Fruit fly (Drosophila melanogaster) whole organism, embryonic: ENCODE measurements around the gene CG3448.

Source experiments
- Abd-B ChIP-seq: fragments of 200-800 bp; sonication (Bioruptor generic); optimal IDR thresholded peaks from 2 replicates; lab custom pipeline; 2018; ENCODE audit warnings: missing biosample characterization, mild to moderate bottlenecking, missing genetic modification characterization, moderate library complexity
- B-H1 ChIP-seq: fragments of 200-800 bp; sonication (Bioruptor generic); IDR thresholded peaks from 3 replicates; pipeline ENCODE4 v1.3.6; 2022; ENCODE audit warnings: missing biosample characterization, missing genetic modification characterization
- CG11696 ChIP-seq: fragments of 200-800 bp; sonication (Bioruptor generic); IDR thresholded peaks from 2 replicates; pipeline ENCODE4 v1.3.6; 2022; ENCODE audit warnings: missing biosample characterization, missing genetic modification characterization
- CG12219 ChIP-seq: fragments of 200-800 bp; sonication (Bioruptor generic); optimal IDR thresholded peaks from 3 replicates; lab custom pipeline; 2018; ENCODE audit warnings: missing biosample characterization, mild to moderate bottlenecking, missing genetic modification characterization
- CG17829 ChIP-seq: fragments of 200-800 bp; optimal IDR thresholded peaks from 2 replicates; lab custom pipeline; 2019; ENCODE audit warnings: missing biosample characterization, mild to moderate bottlenecking, missing genetic modification characterization, moderate library complexity
- CG2120 ChIP-seq: fragments of 200-800 bp; sonication (Bioruptor generic); optimal IDR thresholded peaks from 3 replicates; lab custom pipeline; 2016; ENCODE audit warnings: missing biosample characterization, missing genetic modification characterization
- CG3163 ChIP-seq: fragments of 200-800 bp; sonication (Bioruptor generic); optimal IDR thresholded peaks from 3 replicates; lab custom pipeline; 2016; ENCODE audit warnings: missing biosample characterization, missing genetic modification characterization
- CG32772 ChIP-seq: fragments of 200-800 bp; sonication (Bioruptor generic); IDR thresholded peaks from 2 replicates; pipeline ENCODE4 v1.3.6; 2022; ENCODE audit warnings: missing biosample characterization, missing genetic modification characterization
- CG3281 ChIP-seq: fragments of 200-800 bp; sonication (Bioruptor generic); optimal IDR thresholded peaks from 3 replicates; lab custom pipeline; 2017; ENCODE audit warnings: missing biosample characterization, mild to moderate bottlenecking, missing genetic modification characterization
- CG33557 ChIP-seq: fragments of 200-800 bp; sonication (Bioruptor generic); optimal IDR thresholded peaks from 2 replicates; lab custom pipeline; 2019; ENCODE audit warnings: missing biosample characterization, mild to moderate bottlenecking, missing genetic modification characterization, moderate library complexity
- CG5953 ChIP-seq: fragments of 200-800 bp; sonication (Bioruptor generic); IDR thresholded peaks from 2 replicates; pipeline ENCODE4 v1.3.6; 2022; ENCODE audit warnings: missing biosample characterization, missing genetic modification characterization
- CG7357 ChIP-seq: fragments of 200-800 bp; sonication (Bioruptor generic); IDR thresholded peaks from 3 replicates; pipeline ENCODE4 v1.3.6; 2022; ENCODE audit warnings: missing biosample characterization, missing genetic modification characterization
- CG7372 ChIP-seq: fragments of 200-800 bp; sonication (Bioruptor generic); IDR thresholded peaks from 2 replicates; pipeline ENCODE4 v1.3.6; 2022; ENCODE audit warnings: missing biosample characterization, missing genetic modification characterization
- CG7556 ChIP-seq: fragments of 200-800 bp; sonication (Bioruptor generic); optimal IDR thresholded peaks from 2 replicates; lab custom pipeline; 2017; ENCODE audit warnings: missing biosample characterization, mild to moderate bottlenecking, missing genetic modification characterization
- CG9797 ChIP-seq: fragments of 200-800 bp; sonication (Bioruptor generic); optimal IDR thresholded peaks from 3 replicates; lab custom pipeline; 2018; ENCODE audit warnings: missing biosample characterization, mild to moderate bottlenecking, missing genetic modification characterization
- CrebB ChIP-seq: fragments of 200-800 bp; sonication (Bioruptor generic); optimal IDR thresholded peaks from 3 replicates; lab custom pipeline; 2018; ENCODE audit warnings: missing biosample characterization, mild to moderate bottlenecking, missing genetic modification characterization
- Dip3 ChIP-seq: fragments of 200-800 bp; sonication (Bioruptor generic); optimal IDR thresholded peaks from 3 replicates; lab custom pipeline; 2016; ENCODE audit warnings: missing biosample characterization, missing genetic modification characterization
- Doc2 ChIP-seq: fragments of 200-800 bp; sonication (Bioruptor generic); IDR thresholded peaks from 2 replicates; pipeline ENCODE4 v1.3.6; 2022; ENCODE audit warnings: missing biosample characterization, missing genetic modification characterization
- H15 ChIP-seq: fragments of 200-800 bp; sonication (Bioruptor generic); IDR thresholded peaks from 3 replicates; pipeline ENCODE4 v1.3.6; 2022; ENCODE audit warnings: missing biosample characterization, missing genetic modification characterization
- HmgZ ChIP-seq: fragments of 200-800 bp; sonication (Bioruptor generic); optimal IDR thresholded peaks from 2 replicates; lab custom pipeline; 2018; ENCODE audit warnings: missing biosample characterization, mild to moderate bottlenecking, missing genetic modification characterization
- Lhr ChIP-seq: fragments of 200-800 bp; sonication (Bioruptor generic); optimal IDR thresholded peaks from 3 replicates; lab custom pipeline; 2017; ENCODE audit warnings: mild to moderate bottlenecking, missing biosample characterization, missing genetic modification reagents, missing genetic modification characterization
- Mes4 ChIP-seq: fragments of 200-800 bp; sonication (Bioruptor generic); optimal IDR thresholded peaks from 2 replicates; lab custom pipeline; 2016; ENCODE audit warnings: missing biosample characterization, missing genetic modification characterization
- Nf-YA ChIP-seq: fragments of 200-800 bp; sonication (Bioruptor generic); IDR thresholded peaks from 2 replicates; pipeline ENCODE4 v1.3.6; 2022; ENCODE audit warnings: missing biosample characterization, missing genetic modification characterization
- Nf-YB ChIP-seq: fragments of 200-800 bp; sonication (Bioruptor generic); optimal IDR thresholded peaks from 3 replicates; lab custom pipeline; 2019; ENCODE audit warnings: missing biosample characterization, mild to moderate bottlenecking, missing genetic modification characterization, moderate library complexity
- Oli ChIP-seq: fragments of 200-800 bp; sonication (Bioruptor generic); optimal IDR thresholded peaks from 2 replicates; lab custom pipeline; 2018; ENCODE audit warnings: missing biosample characterization, mild to moderate bottlenecking, missing genetic modification characterization, moderate library complexity
- Pdp1 ChIP-seq, 2 experiments: fragments of 200-800 bp; sonication (Bioruptor generic); optimal IDR thresholded peaks; 3 replicates each; lab custom pipeline; 2016; ENCODE audit warnings: missing biosample characterization in 2 of 2, missing genetic modification characterization in 2 of 2, mild to moderate bottlenecking in 1 of 2, moderate library complexity in 1 of 2
- Rfx ChIP-seq: fragments of 200-800 bp; sonication (Bioruptor generic); IDR thresholded peaks from 2 replicates; pipeline ENCODE4 v1.3.6; 2022; ENCODE audit warnings: missing biosample characterization, missing genetic modification characterization
- Tbp ChIP-seq: fragments of >200 bp; optimal IDR thresholded peaks from 2 replicates; lab custom pipeline; 2018; ENCODE audit warnings: missing biosample characterization, missing genetic modification characterization
- Xrp1 ChIP-seq: fragments of 200-800 bp; sonication (Bioruptor generic); IDR thresholded peaks from 2 replicates; pipeline ENCODE4 v1.3.6; 2022; ENCODE audit warnings: missing biosample characterization, missing genetic modification characterization
- chif ChIP-seq, 2 experiments: fragments of 200-800 bp; sonication (Bioruptor generic); optimal IDR thresholded peaks; 3 replicates each; lab custom pipeline; 2016; ENCODE audit warnings: missing biosample characterization in 2 of 2, missing genetic modification characterization in 2 of 2
- ci ChIP-seq: fragments of 200-800 bp; sonication (Bioruptor generic); IDR thresholded peaks from 3 replicates; pipeline ENCODE4 v1.3.6; 2022; ENCODE audit warnings: missing biosample characterization, missing genetic modification characterization
- cwo ChIP-seq: fragments of 200-800 bp; sonication (Bioruptor generic); optimal IDR thresholded peaks from 3 replicates; lab custom pipeline; 2017; ENCODE audit warnings: missing biosample characterization, missing genetic modification characterization, mild to moderate bottlenecking, moderate library complexity, missing genetic modification reagents
- da ChIP-seq: fragments of 200-800 bp; sonication (Bioruptor generic); optimal IDR thresholded peaks from 2 replicates; lab custom pipeline; 2016; ENCODE audit warnings: missing biosample characterization, missing genetic modification characterization
- disco-r ChIP-seq: fragments of 200-800 bp; sonication (Bioruptor generic); optimal IDR thresholded peaks from 2 replicates; lab custom pipeline; 2016; ENCODE audit warnings: missing biosample characterization, missing genetic modification characterization
- dmrt99B ChIP-seq: fragments of 200-800 bp; sonication (Bioruptor generic); optimal IDR thresholded peaks from 2 replicates; lab custom pipeline; 2018; ENCODE audit warnings: missing biosample characterization, mild to moderate bottlenecking, missing genetic modification characterization, moderate library complexity
- hb ChIP-seq: fragments of 200-800 bp; sonication (Bioruptor generic); IDR thresholded peaks from 3 replicates; pipeline ENCODE4 v1.3.6; 2022; ENCODE audit warnings: missing biosample characterization, missing genetic modification characterization; ENCODE audit not compliant: partially characterized antibody
- hkb ChIP-seq, 2 experiments: fragments of 200-800 bp in 1 of 2; fragments of >200 bp in 1 of 2; sonication (Bioruptor generic) in 1 of 2; IDR thresholded peaks in 1 of 2; optimal IDR thresholded peaks in 1 of 2; 2 replicates each; pipeline versions ENCODE4 v1.3.6 to Lab custom; 2017 to 2022; ENCODE audit warnings: missing biosample characterization in 1 of 2, missing genetic modification characterization in 1 of 2
- kah ChIP-seq: fragments of 200-800 bp; sonication (Bioruptor generic); optimal IDR thresholded peaks from 2 replicates; lab custom pipeline; 2018; ENCODE audit warnings: missing biosample characterization, mild to moderate bottlenecking, missing genetic modification characterization
- knrl ChIP-seq: fragments of 200-800 bp; sonication (Bioruptor generic); IDR thresholded peaks from 3 replicates; pipeline ENCODE4 v1.3.6; 2022; ENCODE audit warnings: missing biosample characterization, missing genetic modification characterization; ENCODE audit not compliant: partially characterized antibody
- mam ChIP-seq: fragments of 200-800 bp; sonication (Bioruptor generic); optimal IDR thresholded peaks from 3 replicates; lab custom pipeline; 2016; ENCODE audit warnings: missing biosample characterization, missing genetic modification characterization
- otp ChIP-seq: fragments of 200-800 bp; sonication (Bioruptor generic); IDR thresholded peaks from 3 replicates; pipeline ENCODE4, ENCODE4 v1.3.6; 2022; ENCODE audit warnings: missing biosample characterization, missing genetic modification characterization
- ro ChIP-seq: fragments of 200-800 bp; sonication (Bioruptor generic); IDR thresholded peaks from 2 replicates; pipeline ENCODE4 v1.3.6; 2022; ENCODE audit warnings: missing biosample characterization, missing genetic modification characterization
- salm ChIP-seq: fragments of 200-800 bp; sonication (Bioruptor generic); optimal IDR thresholded peaks from 2 replicates; lab custom pipeline; 2018; ENCODE audit warnings: missing biosample characterization, mild to moderate bottlenecking, missing genetic modification characterization
- seq ChIP-seq: fragments of 200-800 bp; sonication (Bioruptor generic); IDR thresholded peaks from 2 replicates; pipeline ENCODE4 v1.3.6; 2022; ENCODE audit warnings: missing biosample characterization, missing genetic modification characterization
- so ChIP-seq: fragments of 200-800 bp; sonication (Bioruptor generic); IDR thresholded peaks from 3 replicates; pipeline ENCODE4 v1.3.6; 2022; ENCODE audit warnings: missing biosample characterization, missing genetic modification characterization
- vvl ChIP-seq: fragments of 200-800 bp; sonication (Bioruptor generic); IDR thresholded peaks from 2 replicates; pipeline ENCODE4 v1.3.6; 2022; ENCODE audit warnings: missing biosample characterization, missing genetic modification characterization
- wdn ChIP-seq: fragments of 200-800 bp; sonication (Bioruptor generic); IDR thresholded peaks from 2 replicates; pipeline ENCODE4 v1.3.6; 2022; ENCODE audit warnings: missing biosample characterization, missing genetic modification characterization
- wor ChIP-seq: fragments of 200-800 bp; sonication (Bioruptor generic); IDR thresholded peaks from 2 replicates; pipeline ENCODE4 v1.3.6; 2022; ENCODE audit warnings: missing biosample characterization, missing genetic modification characterization

CG3448 gene

dm6 chr3L:9429665-9430607, 21.4 kb downstream of the CG3448 start, which contains the start of the genes RpS17 and MTF-1 (continued):
- peak; percentile 62 for TF ChIP-seq salm (tag; lab: Kevin White, UChicago)
- peak; percentile 22 for TF ChIP-seq CG7556 (GFP tag; lab: Kevin White, UChicago)
- peak; percentile 39 for TF ChIP-seq CG33557 (GFP tag; lab: Kevin White, UChicago)
- TF ChIP-seq H15 (GFP tag; lab: Robert Waterston, UW) = peak; percentile 44; the same call in 2 of the 3 replicates
- TF ChIP-seq mam = no peak
- TF ChIP-seq CG11696 (GFP tag; lab: Robert Waterston, UW) = peak; percentile 9; the same call in 1 of the 2 replicates
- TF ChIP-seq CG12219 (GFP tag; lab: Kevin White, UChicago) = peak; percentile 45
- peak; percentile 7 for TF ChIP-seq cwo (GFP tag; lab: Kevin White, UChicago)
- no peak for TF ChIP-seq Abd-B (GFP tag; lab: Kevin White, UChicago)
- 0 out of 2 replicates have a peak, but pooled peaks have one; percentile 11 for TF ChIP-seq wdn
- TF ChIP-seq ro = no peak
- TF ChIP-seq chif (GFP tag; optimal IDR thresholded peaks at IDR 0.05; lab: Kevin White, UChicago) = peak in 1 of 2 experiments; percentile 24
- TF ChIP-seq dmrt99B (tag; lab: Kevin White, UChicago) = peak; percentile 19
- no peak; the same call in 1 of the 2 replicates for TF ChIP-seq CG7372 (GFP tag; lab: Robert Waterston, UW)
- TF ChIP-seq vvl (GFP tag; lab: Robert Waterston, UW) = peak; percentile 93
- TF ChIP-seq Nf-YA (GFP tag; lab: Robert Waterston, UW) = peak; percentile 73
- peak in 1 of 2 experiments; percentile 57 for TF ChIP-seq Pdp1 (GFP tag; optimal IDR thresholded peaks at IDR 0.05; lab: Kevin White, UChicago)
- peak; percentile 67 for TF ChIP-seq CG3281
- no peak; the same call in 1 of the 2 replicates for TF ChIP-seq CG5953
- peak; percentile 15 for TF ChIP-seq CG2120
- TF ChIP-seq CG17829 (tag; lab: Kevin White, UChicago) = peak; percentile 28
- no peak for TF ChIP-seq hkb (optimal IDR thresholded peaks at IDR 0.05; lab: Kevin White, UChicago)
- peak; percentile 50 for TF ChIP-seq hkb (GFP tag; IDR thresholded peaks at IDR 0.05; lab: Robert Waterston, UW)
- TF ChIP-seq Lhr = peak; percentile 72
- TF ChIP-seq Rfx (GFP tag; lab: Robert Waterston, UW) = peak; percentile 70
- peak; percentile 78 for TF ChIP-seq Mes4 (GFP tag; lab: Kevin White, UChicago)
- TF ChIP-seq Dip3 (GFP tag; lab: Kevin White, UChicago) = peak; percentile 17
- TF ChIP-seq Xrp1 = 0 out of 2 replicates have a peak, but pooled peaks have one; percentile 30
- TF ChIP-seq otp (GFP tag; lab: Robert Waterston, UW) = peak; percentile 46; the same call in 1 of the 3 replicates
- TF ChIP-seq ci (GFP tag; lab: Robert Waterston, UW) = peak; percentile 90
- peak; percentile 12; the same call in 1 of the 3 replicates for TF ChIP-seq B-H1 (GFP tag; lab: Robert Waterston, UW)
- TF ChIP-seq disco-r (GFP tag; lab: Kevin White, UChicago) = peak; percentile 39
- TF ChIP-seq CG9797 (GFP tag; lab: Kevin White, UChicago) = peak; percentile 85
- peak; percentile 21 for TF ChIP-seq Nf-YB (GFP tag; lab: Kevin White, UChicago)
- peak; percentile 39 for TF ChIP-seq CG3163 (GFP tag; lab: Kevin White, UChicago)
- no peak for TF ChIP-seq knrl (GFP tag; lab: Robert Waterston, UW)
- TF ChIP-seq kah (GFP tag; lab: Kevin White, UChicago) = peak; percentile 57
- no peak for TF ChIP-seq CG32772 (GFP tag; lab: Robert Waterston, UW)
- peak; percentile 50 for TF ChIP-seq Tbp (GFP tag; lab: Kevin White, UChicago)
- peak; percentile 48 for TF ChIP-seq HmgZ
- peak; percentile 52 for TF ChIP-seq CrebB
- TF ChIP-seq da = no peak
- TF ChIP-seq seq (GFP tag; lab: Robert Waterston, UW) = peak; percentile 27; the same call in 1 of the 2 replicates
- TF ChIP-seq so (GFP tag; lab: Robert Waterston, UW) = 0 out of 3 replicates have a peak, but pooled peaks have one; percentile 29
- TF ChIP-seq wor (GFP tag; lab: Robert Waterston, UW) = no peak
- TF ChIP-seq Oli (tag; lab: Kevin White, UChicago) = peak; percentile 40
- no peak for TF ChIP-seq hb (GFP tag; lab: Robert Waterston, UW)
- no peak for TF ChIP-seq CG7357 (GFP tag; lab: Robert Waterston, UW)
- TF ChIP-seq Doc2 (GFP tag; lab: Robert Waterston, UW) = no peak
